Fruit fly (Drosophila melanogaster) S2 (cell line): ENCODE measurements around the gene f.

Experiments used
- CG8478 ChIP-seq: fragments of >200 bp; optimal IDR thresholded peaks from 2 replicates; lab custom pipeline; 2018
- CTCF ChIP-seq, 2 experiments: fragments of >200 bp; optimal IDR thresholded peaks; 2 replicates each; lab custom pipeline; 2018

- TF ChIP-seq CG8478 (no peak), CTCF (optimal IDR thresholded peaks at IDR 0.05; lab: Kevin White, UChicago) (no peak)
Measured at dm6 chrX:17227462-17227861, 5.3 kb upstream of the f start.
